Worm (Caenorhabditis elegans) whole organism, L4 larva: ENCODE results near the gene F59A6.2.
A peak's percentile ranks its signal among the peaks of the same experiment; 100 is the strongest.

ENCODE experiments used
- F10B5.3 ChIP-seq: sonication (generic microtip); optimal IDR thresholded peaks from 2 replicates; lab custom pipeline; 2016; ENCODE audit warnings: mild to moderate bottlenecking, missing genetic modification characterization, missing compliant biosample characterization
- F37D6.2 ChIP-seq: sonication (generic microtip); optimal IDR thresholded peaks from 2 replicates; lab custom pipeline; 2016; ENCODE audit warnings: mild to moderate bottlenecking, missing genetic modification characterization, missing compliant biosample characterization
- F44E2.7 ChIP-seq: fragments of 200-800 bp; sonication (Bioruptor generic); IDR thresholded peaks from 2 replicates; pipeline ENCODE4 v2.1.2; 2022; ENCODE audit warnings: missing genetic modification characterization, missing compliant biosample characterization
- F49E8.2 ChIP-seq: sonication (generic microtip); optimal IDR thresholded peaks from 2 replicates; lab custom pipeline; 2016; ENCODE audit warnings: missing compliant biosample characterization, mild to moderate bottlenecking, missing genetic modification characterization, borderline replicate concordance
- T20F7.1 ChIP-seq: fragments of 200-800 bp; sonication (Bioruptor generic); optimal IDR thresholded peaks from 2 replicates; lab custom pipeline; 2018; ENCODE audit warnings: mild to moderate bottlenecking, missing genetic modification characterization, missing compliant biosample characterization
- T26A8.4 ChIP-seq: fragments of 200-800 bp; sonication (Bioruptor generic); IDR thresholded peaks from 2 replicates; pipeline ENCODE4 v1.3.6; 2022; ENCODE audit warnings: missing genetic modification characterization, missing compliant biosample characterization
- ZK337.2 ChIP-seq: fragments of 200-800 bp; sonication (Bioruptor generic); IDR thresholded peaks from 2 replicates; pipeline ENCODE4 v1.3.6; 2022; ENCODE audit warnings: missing genetic modification reagents, missing genetic modification characterization, missing compliant biosample characterization
- aly-2 ChIP-seq: sonication (generic microtip); optimal IDR thresholded peaks from 2 replicates; lab custom pipeline; 2018; ENCODE audit warnings: missing biosample characterization, missing genetic modification characterization
- ama-1 ChIP-seq: fragments of 150-350 bp; optimal IDR thresholded peaks from 2 replicates; lab custom pipeline; 2014; ENCODE audit warnings: inconsistent platforms, mixed read lengths
- arid-1 ChIP-seq: fragments of 200-800 bp; sonication (Bioruptor generic); conservative IDR thresholded peaks from 2 replicates; pipeline ENCODE4 v1.3.6; 2022; ENCODE audit warnings: missing genetic modification reagents, missing genetic modification characterization, missing compliant biosample characterization
- attf-4 ChIP-seq: sonication (generic microtip); optimal IDR thresholded peaks from 3 replicates; lab custom pipeline; 2017; ENCODE audit warnings: missing biosample characterization, missing genetic modification characterization
- ceh-20 ChIP-seq: fragments of 200-800 bp; sonication (Bioruptor generic); IDR thresholded peaks from 2 replicates; pipeline ENCODE4 v1.3.6; 2022; ENCODE audit warnings: missing genetic modification reagents, missing genetic modification characterization, missing compliant biosample characterization
- ceh-28 ChIP-seq: fragments of 150-350 bp; optimal IDR thresholded peaks from 2 replicates; lab custom pipeline; 2014; ENCODE audit warnings: missing biosample characterization, missing genetic modification reagents, missing genetic modification characterization
- ceh-44 ChIP-seq: fragments of 200-800 bp; sonication (Bioruptor generic); IDR thresholded peaks from 2 replicates; pipeline ENCODE4 v1.3.6; 2022; ENCODE audit warnings: missing genetic modification reagents, missing genetic modification characterization, missing compliant biosample characterization
- ctbp-1 ChIP-seq: fragments of 200-800 bp; sonication (Bioruptor generic); IDR thresholded peaks from 2 replicates; pipeline ENCODE4 v1.3.6; 2022; ENCODE audit warnings: missing genetic modification reagents, missing genetic modification characterization, missing compliant biosample characterization
- dmd-9 ChIP-seq: fragments of 200-800 bp; sonication (Bioruptor generic); IDR thresholded peaks from 2 replicates; pipeline ENCODE4 v1.3.6; 2022; ENCODE audit warnings: missing genetic modification reagents, missing genetic modification characterization, missing compliant biosample characterization
- fkh-10 ChIP-seq: fragments of 150-350 bp; optimal IDR thresholded peaks from 2 replicates; lab custom pipeline; 2014; ENCODE audit warnings: missing biosample characterization, missing genetic modification reagents, missing genetic modification characterization
- gei-8 ChIP-seq: fragments of 200-800 bp; sonication (Bioruptor generic); optimal IDR thresholded peaks from 2 replicates; lab custom pipeline; 2018; ENCODE audit warnings: mild to moderate bottlenecking, missing genetic modification characterization, missing compliant biosample characterization
- hif-1 ChIP-seq, 2 experiments: sonication (generic microtip); optimal IDR thresholded peaks; 2 replicates each; lab custom pipeline; 2016 to 2017; ENCODE audit warnings: missing compliant biosample characterization in 2 of 2, missing genetic modification characterization in 2 of 2, missing genetic modification reagents in 2 of 2, missing genotype in 2 of 2, mild to moderate bottlenecking in 1 of 2
- hlh-11 ChIP-seq: fragments of 200-800 bp; sonication (Bioruptor generic); optimal IDR thresholded peaks from 2 replicates; lab custom pipeline; 2018; ENCODE audit warnings: mild to moderate bottlenecking, missing genetic modification characterization, missing compliant biosample characterization
- hmg-1.1 ChIP-seq: fragments of 200-800 bp; sonication (Bioruptor generic); IDR thresholded peaks from 2 replicates; pipeline ENCODE4 v1.3.6; 2022; ENCODE audit warnings: missing genetic modification reagents, missing genetic modification characterization, missing compliant biosample characterization
- jun-1 ChIP-seq: fragments of 150-350 bp; optimal IDR thresholded peaks from 2 replicates; lab custom pipeline; 2014; ENCODE audit warnings: missing biosample characterization, missing genetic modification reagents, missing genetic modification characterization
- lir-3 ChIP-seq: sonication (generic microtip); optimal IDR thresholded peaks from 2 replicates; lab custom pipeline; 2016; ENCODE audit warnings: mild to moderate bottlenecking, missing genetic modification characterization, missing compliant biosample characterization
- lsy-2 ChIP-seq, 2 experiments: fragments of 150-350 bp in 1 of 2; sonication (generic microtip) in 1 of 2; optimal IDR thresholded peaks; 2 replicates each; lab custom pipeline; 2014 to 2017; ENCODE audit warnings: missing biosample characterization in 2 of 2, missing genetic modification characterization in 2 of 2
- madf-5 ChIP-seq, 2 experiments: fragments of 200-800 bp; sonication (Bioruptor generic); IDR thresholded peaks; 2 replicates each; pipeline ENCODE4 v1.3.6; 2022; ENCODE audit warnings: missing compliant biosample characterization in 2 of 2, missing genetic modification characterization in 2 of 2
- madf-9 ChIP-seq: fragments of 200-800 bp; sonication (Bioruptor generic); conservative IDR thresholded peaks from 2 replicates; pipeline ENCODE4 v1.3.6; 2022; ENCODE audit warnings: missing genetic modification reagents, missing genetic modification characterization, missing compliant biosample characterization
- mdl-1 ChIP-seq, 2 experiments: fragments of 150-350 bp in 1 of 2; sonication (generic microtip) in 1 of 2; optimal IDR thresholded peaks; 2 replicates each; lab custom pipeline; 2014 to 2017; ENCODE audit warnings: missing biosample characterization in 2 of 2, missing genetic modification characterization in 2 of 2
- mep-1 ChIP-seq: fragments of 150-350 bp; sonication (generic microtip); optimal IDR thresholded peaks from 3 replicates; lab custom pipeline; 2014; ENCODE audit warnings: missing biosample characterization, missing genetic modification characterization
- mxl-2 ChIP-seq: fragments of 200-800 bp; sonication (Bioruptor generic); conservative IDR thresholded peaks from 2 replicates; pipeline ENCODE4 v1.3.6; 2022; ENCODE audit warnings: missing genetic modification reagents, missing genetic modification characterization, missing compliant biosample characterization
- mxl-3 ChIP-seq: fragments of 200-800 bp; sonication (Bioruptor generic); optimal IDR thresholded peaks from 2 replicates; lab custom pipeline; 2018; ENCODE audit warnings: mild to moderate bottlenecking, missing genetic modification characterization, missing compliant biosample characterization
- nhr-102 ChIP-seq: sonication (generic microtip); optimal IDR thresholded peaks from 2 replicates; lab custom pipeline; 2016; ENCODE audit warnings: mild to moderate bottlenecking, missing genetic modification characterization, moderate library complexity, missing compliant biosample characterization
- nhr-11 ChIP-seq: fragments of 150-350 bp; optimal IDR thresholded peaks from 2 replicates; lab custom pipeline; 2014; ENCODE audit warnings: missing biosample characterization, missing genetic modification characterization
- nhr-25 ChIP-seq: sonication (generic microtip); optimal IDR thresholded peaks from 2 replicates; lab custom pipeline; 2017; ENCODE audit warnings: missing genetic modification characterization, mild to moderate bottlenecking, missing compliant biosample characterization, antibody characterized with exemption, moderate library complexity, borderline replicate concordance; ENCODE audit not compliant: insufficient read depth
- nhr-28 ChIP-seq: fragments of 150-350 bp; optimal IDR thresholded peaks from 2 replicates; lab custom pipeline; 2014; ENCODE audit warnings: missing biosample characterization, missing genetic modification characterization
- nhr-41 ChIP-seq: fragments of 200-800 bp; sonication (Bioruptor generic); IDR thresholded peaks from 2 replicates; pipeline ENCODE4 v1.3.6; 2022; ENCODE audit warnings: missing genetic modification reagents, missing genetic modification characterization, missing compliant biosample characterization
- nhr-42 ChIP-seq: fragments of 200-800 bp; sonication (Bioruptor generic); IDR thresholded peaks from 2 replicates; pipeline ENCODE4 v1.3.6; 2022; ENCODE audit warnings: missing genetic modification characterization, missing compliant biosample characterization
- pha-4 ChIP-seq, 2 experiments: fragments of 150-350 bp in 1 of 2; fragments of 200-800 bp in 1 of 2; sonication (Bioruptor generic) in 1 of 2; IDR thresholded peaks in 1 of 2; optimal IDR thresholded peaks in 1 of 2; 2 replicates each; pipeline versions ENCODE4 v1.3.6 to Lab custom; 2014 to 2022; ENCODE audit warnings: missing genetic modification characterization in 2 of 2, missing genetic modification reagents in 2 of 2, missing biosample characterization in 1 of 2, missing compliant biosample characterization in 1 of 2
- rbr-2 ChIP-seq: sonication (generic microtip); optimal IDR thresholded peaks from 2 replicates; lab custom pipeline; 2016; ENCODE audit warnings: missing genotype, missing genetic modification characterization, missing compliant biosample characterization
- sdz-12 ChIP-seq: fragments of 200-800 bp; sonication (Bioruptor generic); optimal IDR thresholded peaks from 2 replicates; lab custom pipeline; 2018; ENCODE audit warnings: mild to moderate bottlenecking, missing genetic modification characterization, missing compliant biosample characterization
- set-16 ChIP-seq: fragments of 200-800 bp; sonication (Bioruptor generic); IDR thresholded peaks from 2 replicates; pipeline ENCODE4 v1.3.6; 2022; ENCODE audit warnings: missing genetic modification reagents, missing genetic modification characterization, missing compliant biosample characterization
- skn-1 ChIP-seq: fragments of 150-350 bp; optimal IDR thresholded peaks from 2 replicates; lab custom pipeline; 2014; ENCODE audit warnings: missing biosample characterization, missing genetic modification characterization
- spr-1 ChIP-seq: sonication (generic microtip); optimal IDR thresholded peaks from 2 replicates; lab custom pipeline; 2016; ENCODE audit warnings: mild to moderate bottlenecking, missing genetic modification characterization, missing compliant biosample characterization
- spr-3 ChIP-seq: fragments of 200-800 bp; sonication (Bioruptor generic); optimal IDR thresholded peaks from 2 replicates; lab custom pipeline; 2018; ENCODE audit warnings: mild to moderate bottlenecking, missing genetic modification characterization, missing compliant biosample characterization
- tra-1 ChIP-seq: fragments of 200-800 bp; sonication (Bioruptor generic); IDR thresholded peaks from 2 replicates; pipeline ENCODE4 v1.3.6; 2022; ENCODE audit warnings: missing genetic modification reagents, missing genetic modification characterization, missing compliant biosample characterization
- unc-39 ChIP-seq: sonication (generic microtip); optimal IDR thresholded peaks from 2 replicates; lab custom pipeline; 2017; ENCODE audit warnings: missing biosample characterization, missing genetic modification characterization
- zag-1 ChIP-seq: fragments of 150-350 bp; optimal IDR thresholded peaks from 2 replicates; lab custom pipeline; 2014; ENCODE audit warnings: missing biosample characterization, missing genetic modification characterization
- zfp-2 ChIP-seq: sonication (generic microtip); optimal IDR thresholded peaks from 2 replicates; lab custom pipeline; 2016; ENCODE audit warnings: mild to moderate bottlenecking, missing genetic modification characterization, missing compliant biosample characterization
- zfp-3 ChIP-seq: fragments of 200-800 bp; sonication (Bioruptor generic); conservative IDR thresholded peaks from 2 replicates; pipeline ENCODE4 v1.3.6; 2022; ENCODE audit warnings: missing genetic modification reagents, missing genetic modification characterization, missing compliant biosample characterization
- zip-11 ChIP-seq: fragments of 200-800 bp; sonication (Bioruptor generic); IDR thresholded peaks from 2 replicates; pipeline ENCODE4 v1.3.6; 2022; ENCODE audit warnings: missing genetic modification characterization, missing compliant biosample characterization
- zip-2 ChIP-seq: fragments of 150-350 bp; optimal IDR thresholded peaks from 2 replicates; lab custom pipeline; 2014; ENCODE audit warnings: missing biosample characterization, missing genetic modification characterization

The F59A6.2 gene

DNA sequence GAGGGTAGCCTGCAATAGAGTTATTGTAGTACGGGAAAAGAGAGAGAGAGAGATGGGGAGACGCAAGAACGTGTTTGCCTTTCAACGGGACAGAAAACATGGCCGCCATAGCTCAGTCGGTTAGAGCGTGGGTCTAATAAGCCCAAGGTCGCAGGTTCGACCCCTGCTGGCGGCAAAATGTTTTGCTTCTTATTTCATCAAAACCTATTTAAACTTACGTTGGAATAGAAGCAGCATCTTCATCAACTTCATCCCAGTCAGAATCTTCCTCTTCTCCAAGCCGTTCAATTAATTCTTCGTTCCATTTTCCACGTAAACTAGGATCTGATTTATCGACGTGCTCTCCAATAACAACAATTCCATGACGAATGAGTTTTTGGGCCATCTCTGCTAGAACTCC is 18.2 kb downstream of the F59A6.2 start (continued):
- TF ChIP-seq spr-3 (peak; percentile 31), rbr-2 (tag; lab: Kevin White, UChicago) (peak; percentile 46), nhr-11 (tag; lab: Kevin White, UChicago) (peak; percentile 48), gei-8 (peak; percentile 68), nhr-28 (tag; lab: Kevin White, UChicago) (peak; percentile 34), attf-4 (tag; lab: Kevin White, UChicago) (no peak), lsy-2 (tag; optimal IDR thresholded peaks at IDR 0.05; lab: Kevin White, UChicago) (peak; percentile 29 to 70), nhr-25 (peak; percentile 70), nhr-41 (GFP tag; lab: Robert Waterston, UW) (peak; percentile 81), pha-4 (GFP tag; IDR thresholded peaks at IDR 0.05; lab: Robert Waterston, UW) (peak; percentile 93), pha-4 (tag; optimal IDR thresholded peaks at IDR 0.05; lab: Kevin White, UChicago) (no peak), madf-5 (GFP tag; IDR thresholded peaks at IDR 0.05; lab: Robert Waterston, UW) (peak in 1 of 2 experiments; percentile 52; a peak in 1 of 4 replicates), zip-11 (GFP tag; lab: Robert Waterston, UW) (peak; percentile 69; the same call in 1 of the 2 replicates), T26A8.4 (GFP tag; lab: Robert Waterston, UW) (peak; percentile 84), madf-9 (GFP tag; lab: Robert Waterston, UW) (peak; percentile 74), zfp-2 (tag; lab: Kevin White, UChicago) (peak; percentile 19), mep-1 (tag; lab: Kevin White, UChicago) (peak; percentile 64), tra-1 (peak; percentile 82), sdz-12 (GFP tag; lab: Kevin White, UChicago) (peak; percentile 82), zag-1 (no peak), spr-1 (tag; lab: Kevin White, UChicago) (peak; percentile 75), F10B5.3 (tag; lab: Kevin White, UChicago) (peak; percentile 25), jun-1 (tag; lab: Kevin White, UChicago) (peak; percentile 65), ceh-20 (GFP tag; lab: Robert Waterston, UW) (peak; percentile 70), fkh-10 (GFP tag; lab: Kevin White, UChicago) (no peak), F49E8.2 (tag; lab: Kevin White, UChicago) (peak; percentile 69), set-16 (GFP tag; lab: Robert Waterston, UW) (peak; percentile 48; the same call in 1 of the 2 replicates), F44E2.7 (GFP tag; lab: Robert Waterston, UW) (0 out of 2 replicates have a peak, but pooled peaks have one; percentile 50), ama-1 (lab: Kevin White, UChicago) (no peak), lir-3 (tag; lab: Kevin White, UChicago) (peak; percentile 15), dmd-9 (GFP tag; lab: Robert Waterston, UW) (peak; percentile 78), F37D6.2 (no peak), hif-1 (tag; optimal IDR thresholded peaks at IDR 0.05; lab: Kevin White, UChicago) (peak; percentile 17 to 59), T20F7.1 (GFP tag; lab: Kevin White, UChicago) (peak; percentile 16), mdl-1 (tag; optimal IDR thresholded peaks at IDR 0.05; lab: Kevin White, UChicago) (peak in 1 of 2 experiments; percentile 25), hlh-11 (peak; percentile 55), ctbp-1 (GFP tag; lab: Robert Waterston, UW) (0 out of 2 replicates have a peak, but pooled peaks have one; percentile 41), ceh-28 (tag; lab: Kevin White, UChicago) (no peak), aly-2 (tag; lab: Kevin White, UChicago) (no peak), ceh-44 (GFP tag; lab: Robert Waterston, UW) (peak; percentile 59; the same call in 1 of the 2 replicates), ZK337.2 (GFP tag; lab: Robert Waterston, UW) (no peak), mxl-3 (peak; percentile 59), nhr-42 (GFP tag; lab: Robert Waterston, UW) (peak; percentile 87), zip-2 (peak; percentile 55), hmg-1.1 (peak; percentile 90), zfp-3 (GFP tag; lab: Robert Waterston, UW) (peak; percentile 79; the same call in 1 of the 2 replicates), unc-39 (no peak), mxl-2 (0 out of 2 replicates have a peak, but pooled peaks have one; percentile 31), skn-1 (tag; lab: Kevin White, UChicago) (no peak), arid-1 (GFP tag; lab: Robert Waterston, UW) (peak; percentile 84), nhr-102 (tag; lab: Kevin White, UChicago) (peak; percentile 54)
